Fruit fly (Drosophila melanogaster): ENCODE results near the gene msb1l.

DNA sequence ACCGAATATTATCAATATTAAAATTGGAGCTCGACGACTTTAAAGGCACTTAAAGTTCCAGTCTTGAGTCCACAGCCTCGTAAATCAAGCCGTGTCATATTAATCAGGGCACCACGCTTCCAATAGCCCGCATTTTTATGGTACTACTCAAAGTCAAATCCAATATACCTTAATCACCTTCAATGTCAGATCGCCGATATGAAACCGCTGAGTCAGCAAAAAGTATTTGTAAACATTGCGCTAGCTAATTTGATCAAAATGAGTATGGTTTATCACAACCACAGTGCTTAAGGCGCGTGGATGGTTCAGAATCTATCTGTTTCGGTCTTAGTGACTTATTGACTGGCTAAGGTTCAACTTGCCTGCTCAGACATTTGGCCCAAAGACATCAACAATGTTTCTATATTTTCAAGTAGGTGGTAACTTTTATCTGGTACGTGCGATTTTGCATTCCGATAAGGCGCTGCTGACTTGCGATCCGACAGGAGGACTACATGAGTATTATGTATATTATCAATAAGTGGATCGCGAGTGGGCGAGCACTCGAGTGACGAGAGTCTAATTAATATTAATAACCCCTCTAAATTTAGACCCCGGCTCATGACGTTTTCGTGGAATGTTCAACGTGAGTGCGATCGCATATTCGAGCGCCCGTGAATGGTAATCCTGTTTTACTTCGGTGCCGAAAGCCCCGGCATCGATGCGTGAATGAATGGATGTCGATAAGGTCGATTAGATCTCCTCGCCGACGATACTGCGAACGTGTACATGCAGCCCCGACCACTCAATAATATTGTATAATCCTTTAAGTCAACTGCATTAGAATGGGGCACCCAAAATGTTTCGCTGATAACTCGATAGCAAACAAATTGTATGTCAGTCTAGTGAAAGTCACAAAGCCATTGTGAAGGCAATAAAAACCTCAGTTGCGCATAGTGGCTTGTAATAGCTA lies 14.2 kb upstream of the msb1l start, which contains the start of gene CG13078:
- TF ChIP-seq pan (optimal IDR thresholded peaks at IDR 0.05) (no peak), usp (GFP tag; optimal IDR thresholded peaks at IDR 0.05) (no peak), EcR (GFP tag; optimal IDR thresholded peaks at IDR 0.05) (no peak), CG8478 (optimal IDR thresholded peaks at IDR 0.05) (no peak), psq (optimal IDR thresholded peaks at IDR 0.05) (no peak), Dll (optimal IDR thresholded peaks at IDR 0.05) (no peak)
